Worm (Caenorhabditis elegans) whole organism, L3 larva: Measurements from ENCODE around the gene trim-21.

Source experiments
- R02D3.7 ChIP-seq: fragments of 150-350 bp; optimal IDR thresholded peaks from 2 replicates; lab custom pipeline; 2014; ENCODE audit warnings: missing biosample characterization, missing genetic modification characterization
- ceh-16 ChIP-seq: sonication (generic microtip); optimal IDR thresholded peaks from 2 replicates; lab custom pipeline; 2017; ENCODE audit warnings: missing biosample characterization, missing genetic modification characterization
- daf-12 ChIP-seq: fragments of 150-350 bp; optimal IDR thresholded peaks from 2 replicates; lab custom pipeline; 2014; ENCODE audit warnings: missing biosample characterization, missing genetic modification reagents, missing genetic modification characterization
- fos-1 ChIP-seq: fragments of 150-350 bp; optimal IDR thresholded peaks from 2 replicates; lab custom pipeline; 2014; ENCODE audit warnings: missing biosample characterization, missing genetic modification characterization
- lin-15B ChIP-seq: fragments of 150-350 bp; optimal IDR thresholded peaks from 2 replicates; lab custom pipeline; 2014; ENCODE audit warnings: missing biosample characterization, missing genetic modification characterization
- mml-1 ChIP-seq: fragments of 150-350 bp; sonication (generic microtip); optimal IDR thresholded peaks from 3 replicates; lab custom pipeline; 2014; ENCODE audit warnings: missing biosample characterization, missing genetic modification characterization
- nhr-11 ChIP-seq: fragments of 150-350 bp; optimal IDR thresholded peaks from 2 replicates; lab custom pipeline; 2014; ENCODE audit warnings: missing biosample characterization, missing genetic modification characterization
- nhr-25 ChIP-seq: sonication (generic microtip); optimal IDR thresholded peaks from 2 replicates; lab custom pipeline; 2017; ENCODE audit warnings: missing biosample characterization, missing genetic modification characterization
- pha-4 ChIP-seq: fragments of 150-350 bp; optimal IDR thresholded peaks from 2 replicates; lab custom pipeline; 2014; ENCODE audit warnings: missing biosample characterization, missing genetic modification reagents, missing genetic modification characterization
- pqm-1 ChIP-seq: fragments of 150-350 bp; optimal IDR thresholded peaks from 2 replicates; lab custom pipeline; 2017; ENCODE audit warnings: missing biosample characterization, missing genetic modification characterization, inconsistent platforms

DNA sequence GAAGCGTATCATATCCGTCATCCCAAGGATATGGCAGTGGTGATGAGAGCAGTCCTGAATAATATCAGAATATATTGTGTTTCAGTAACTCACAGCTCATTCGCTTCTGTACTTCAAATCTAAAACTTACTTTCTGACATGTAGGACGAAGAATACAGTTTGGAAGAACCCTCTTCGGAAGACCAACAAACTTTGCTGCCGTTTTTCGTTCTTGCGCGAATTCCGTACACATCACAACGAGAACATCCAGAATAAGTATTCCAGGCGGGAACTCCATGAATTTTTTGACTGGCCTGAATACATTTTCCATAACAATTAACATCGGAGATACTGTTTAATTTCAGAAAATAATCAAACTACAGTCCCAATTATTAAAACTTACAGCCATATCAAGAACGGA is 35.2 kb downstream of the trim-21 start, which contains the start of gene K09F6.15:
- TF ChIP-seq nhr-11 (tag; lab: Kevin White, UChicago) (no peak), lin-15B (tag; lab: Kevin White, UChicago) (no peak), daf-12 (tag; lab: Kevin White, UChicago) (no peak), ceh-16 (tag; lab: Kevin White, UChicago) (no peak), nhr-25 (tag; lab: Kevin White, UChicago) (no peak), pqm-1 (tag; lab: Kevin White, UChicago) (no peak), fos-1 (tag; lab: Kevin White, UChicago) (no peak), R02D3.7 (tag; lab: Kevin White, UChicago) (no peak), mml-1 (tag; lab: Kevin White, UChicago) (no peak), pha-4 (tag; lab: Kevin White, UChicago) (no peak)
